Fruit fly (Drosophila melanogaster) S2 (cell line): ENCODE measurements around the gene Spec2.

Source experiments
- CG8478 ChIP-seq: fragments of >200 bp; optimal IDR thresholded peaks from 2 replicates; lab custom pipeline; 2018
- CTCF ChIP-seq, 2 experiments: fragments of >200 bp; optimal IDR thresholded peaks; 2 replicates each; lab custom pipeline; 2018

DNA sequence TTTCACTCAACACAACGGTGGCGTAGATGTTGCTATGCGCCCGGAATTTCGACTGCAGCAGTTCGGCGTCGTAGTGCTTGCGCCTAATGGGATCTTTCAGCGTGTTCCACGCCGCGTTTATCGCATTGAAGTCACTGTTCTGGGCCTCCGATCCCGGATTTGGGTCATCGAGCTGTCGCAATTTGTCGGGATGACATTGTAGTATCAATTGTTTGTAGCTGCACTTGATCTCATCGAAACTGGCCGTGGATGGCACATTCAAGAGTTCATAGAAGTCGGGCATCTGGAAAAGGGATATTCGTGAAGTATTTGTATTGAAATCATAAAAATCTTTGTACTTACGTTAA is 1.5 kb downstream of the Spec2 start:
- no peak for TF ChIP-seq CG8478 (lab: Kevin White, UChicago)
- TF ChIP-seq CTCF (optimal IDR thresholded peaks at IDR 0.05; lab: Kevin White, UChicago) = no peak
